Fruit fly (Drosophila melanogaster): Measurements from ENCODE around the gene Cip4.

Gene Cip4

DNA sequence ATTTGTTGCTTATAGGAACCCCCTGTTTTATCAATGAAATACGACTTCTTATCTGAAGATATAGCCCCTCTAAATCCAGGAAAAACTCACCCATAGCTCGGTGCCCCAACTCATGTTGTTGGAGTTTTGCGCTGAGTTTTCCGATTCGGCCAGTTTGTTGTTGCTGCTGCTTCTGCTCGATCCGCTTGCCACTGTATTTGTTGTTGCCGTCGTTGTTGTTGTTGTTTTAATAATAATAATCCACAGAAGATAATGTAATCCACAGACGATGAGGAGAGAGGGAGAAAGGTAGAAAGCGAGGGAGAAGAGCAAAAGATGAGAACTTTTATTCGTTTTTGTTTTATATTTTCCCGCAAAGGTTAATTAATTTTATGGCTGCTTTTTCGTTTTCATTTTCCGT is 965 bp downstream of the Cip4 start:
- TF ChIP-seq Pif1B (GFP tag; optimal IDR thresholded peaks at IDR 0.05) = no peak
- no peak for TF ChIP-seq CG9948 (tag; optimal IDR thresholded peaks at IDR 0.05)
- TF ChIP-seq CG8159 (tag; optimal IDR thresholded peaks at IDR 0.05) = no peak
- TF ChIP-seq CG32121 (GFP tag; IDR thresholded peaks at IDR 0.05) = no peak
- no peak for TF ChIP-seq fd96Ca (GFP tag; IDR thresholded peaks at IDR 0.05)
- no peak for TF ChIP-seq Snoo (tag; optimal IDR thresholded peaks at IDR 0.05)
- TF ChIP-seq CG34367 (tag; optimal IDR thresholded peaks at IDR 0.05) = no peak

DNA sequence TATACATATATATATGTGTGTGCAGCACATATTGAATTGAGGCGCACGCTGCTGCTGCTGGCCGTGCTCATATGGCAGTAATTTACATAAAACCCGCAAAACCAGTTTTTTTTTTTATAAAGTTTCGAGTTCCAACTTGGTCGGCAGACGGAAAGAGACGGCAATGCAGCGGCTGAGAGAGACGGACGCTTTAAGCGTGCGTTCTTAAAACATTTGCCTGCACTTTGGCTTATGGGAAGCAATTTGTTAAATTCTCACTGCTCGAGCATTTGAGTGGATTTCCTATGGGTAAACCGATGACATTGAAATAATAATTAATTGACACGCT is 3.6 kb downstream of the Cip4 start:
- TF ChIP-seq EcR (GFP tag; optimal IDR thresholded peaks at IDR 0.05) = peak; percentile 16
- TF ChIP-seq CG12605 (GFP tag; IDR thresholded peaks at IDR 0.05) = no peak
- TF ChIP-seq CG13204 (GFP tag; optimal IDR thresholded peaks at IDR 0.05) = peak; percentile 8

DNA sequence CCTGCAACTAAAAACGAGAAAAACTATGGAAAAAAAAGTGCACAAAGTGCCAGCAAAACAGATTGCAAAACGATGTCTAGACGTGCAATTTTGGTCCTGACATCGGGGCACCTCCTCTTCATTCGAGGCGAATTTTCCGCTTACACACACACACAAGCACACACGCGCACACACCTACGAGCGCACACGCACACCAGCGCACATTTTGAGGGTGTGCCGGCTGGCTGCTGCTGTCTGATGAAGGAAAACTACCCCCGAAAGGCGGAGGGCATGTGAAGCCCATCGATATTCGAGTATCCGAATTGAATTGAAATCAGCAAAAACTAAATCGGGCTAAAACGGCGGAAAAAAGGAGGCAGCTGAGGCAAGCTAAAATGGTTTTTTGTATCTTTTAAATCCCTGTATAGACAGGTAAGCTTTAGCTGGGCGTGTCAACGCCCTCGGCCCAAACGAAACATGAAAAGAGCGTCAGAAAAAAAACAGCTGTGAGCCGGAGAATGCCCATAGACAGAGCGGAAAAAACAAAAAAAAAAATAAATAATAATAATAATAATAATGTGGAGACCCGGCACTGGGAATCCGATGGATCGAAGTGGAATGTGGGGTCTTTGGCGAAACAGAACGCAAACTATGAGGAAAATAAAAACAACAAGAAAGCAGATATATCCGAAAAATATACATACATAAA is 4.1 kb downstream of the Cip4 start:
- TF ChIP-seq EcR (GFP tag; optimal IDR thresholded peaks at IDR 0.05) = peak; percentile 59
- TF ChIP-seq CG9948 (tag; optimal IDR thresholded peaks at IDR 0.05) = no peak

DNA sequence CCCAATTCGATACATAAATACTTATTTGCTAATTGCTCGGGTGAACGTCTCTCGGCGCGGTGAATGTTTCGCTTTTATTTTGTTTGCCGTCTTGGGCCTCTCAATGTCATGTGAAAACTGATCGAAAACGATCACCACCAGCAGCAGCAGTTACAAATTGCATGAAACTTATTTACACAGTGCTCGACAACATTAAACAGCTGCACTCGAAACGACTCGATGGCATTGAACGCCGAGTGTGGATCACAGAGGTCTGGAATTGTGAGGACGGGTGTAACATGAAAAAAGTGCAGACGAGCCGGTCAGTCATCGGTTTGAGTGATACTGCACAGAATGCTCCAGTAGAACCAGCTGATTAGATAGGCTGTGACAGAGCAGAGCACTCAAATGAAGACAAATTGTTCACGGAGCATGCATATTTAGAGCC is 6.2 kb downstream of the Cip4 start:
- TF ChIP-seq CG8159 (tag; optimal IDR thresholded peaks at IDR 0.05) = no peak
- TF ChIP-seq Snoo (tag; optimal IDR thresholded peaks at IDR 0.05) = no peak
- TF ChIP-seq EcR (GFP tag; optimal IDR thresholded peaks at IDR 0.05) = no peak
- TF ChIP-seq CG15710 (tag; optimal IDR thresholded peaks at IDR 0.05) = no peak
- no peak for TF ChIP-seq CG14655 (GFP tag; optimal IDR thresholded peaks at IDR 0.05)
- TF ChIP-seq fd96Ca (GFP tag; IDR thresholded peaks at IDR 0.05) = no peak
- TF ChIP-seq CG9948 (tag; optimal IDR thresholded peaks at IDR 0.05) = no peak
- no peak for TF ChIP-seq rn (GFP tag; IDR thresholded peaks at IDR 0.05)

DNA sequence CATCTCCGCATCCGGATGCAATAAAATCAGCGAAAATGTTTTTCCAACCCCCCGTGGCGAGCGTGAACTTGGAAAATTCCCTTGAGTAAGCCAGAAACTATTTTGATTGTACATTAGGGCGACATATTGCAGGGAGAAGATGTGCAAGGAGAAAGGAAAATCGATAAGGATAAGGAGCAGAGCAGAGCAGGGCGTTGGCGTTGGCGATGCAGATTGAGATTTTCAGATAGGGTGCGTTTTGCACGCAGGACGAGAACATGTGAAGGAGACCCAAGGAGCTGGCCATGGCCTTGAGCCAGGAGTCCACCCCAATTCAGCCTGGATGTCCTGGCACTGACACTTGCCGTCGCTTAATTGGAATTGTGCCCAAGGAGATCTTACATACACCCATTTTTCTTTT is 6.9 kb downstream of the Cip4 start:
- TF ChIP-seq fd96Ca (GFP tag; IDR thresholded peaks at IDR 0.05) (no peak), rn (GFP tag; IDR thresholded peaks at IDR 0.05) (no peak), CG15710 (tag; optimal IDR thresholded peaks at IDR 0.05) (no peak)

DNA sequence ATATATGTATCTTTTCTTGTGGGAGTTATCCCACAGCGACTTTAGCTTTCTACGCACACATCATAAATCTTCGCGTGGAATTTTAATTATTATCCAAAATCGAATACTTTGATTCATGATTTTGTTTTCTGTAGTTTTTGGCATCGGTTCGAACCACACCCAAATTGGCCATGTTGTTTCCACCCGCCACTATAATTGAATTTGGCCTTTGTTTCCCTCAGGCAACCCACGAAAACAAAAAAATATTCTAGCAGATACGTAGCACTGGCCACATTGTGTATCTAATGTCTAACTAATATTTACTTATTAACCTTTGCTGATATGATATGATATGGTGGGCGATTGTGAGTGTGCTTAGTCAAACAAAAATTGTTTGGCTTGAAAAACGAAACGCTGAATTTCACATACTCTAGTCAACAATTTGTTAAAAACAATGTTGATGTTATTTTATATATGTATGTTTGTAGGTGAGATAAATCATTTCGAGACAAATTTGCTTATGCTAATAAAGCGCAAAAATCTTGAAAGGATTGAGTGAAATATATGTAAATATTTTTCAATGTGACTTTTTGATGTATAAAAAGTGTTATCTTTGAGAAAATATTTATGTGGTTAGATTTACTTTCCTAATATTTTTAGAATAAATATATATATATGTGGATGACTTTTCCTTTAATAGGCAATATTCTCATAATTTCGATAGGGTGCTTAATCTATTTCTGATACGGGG is 8.8 kb downstream of the Cip4 start:
- TF ChIP-seq CG15710 (tag; optimal IDR thresholded peaks at IDR 0.05) (no peak), Ets98B (GFP tag; IDR thresholded peaks at IDR 0.05) (no peak), Snoo (tag; optimal IDR thresholded peaks at IDR 0.05) (no peak), CG34367 (tag; optimal IDR thresholded peaks at IDR 0.05) (no peak), fd96Ca (GFP tag; IDR thresholded peaks at IDR 0.05) (no peak), CG8159 (tag; optimal IDR thresholded peaks at IDR 0.05) (no peak), CG9948 (tag; optimal IDR thresholded peaks at IDR 0.05) (no peak), gl (tag; optimal IDR thresholded peaks at IDR 0.05) (no peak), EcR (GFP tag; optimal IDR thresholded peaks at IDR 0.05) (no peak), CG10348 (GFP tag; IDR thresholded peaks at IDR 0.05) (no peak), CG17806 (tag; optimal IDR thresholded peaks at IDR 0.05) (no peak), CG8301 (tag; optimal IDR thresholded peaks at IDR 0.05) (no peak), Pif1B (GFP tag; optimal IDR thresholded peaks at IDR 0.05) (no peak), CG4496 (GFP tag; IDR thresholded peaks at IDR 0.05) (no peak)

DNA sequence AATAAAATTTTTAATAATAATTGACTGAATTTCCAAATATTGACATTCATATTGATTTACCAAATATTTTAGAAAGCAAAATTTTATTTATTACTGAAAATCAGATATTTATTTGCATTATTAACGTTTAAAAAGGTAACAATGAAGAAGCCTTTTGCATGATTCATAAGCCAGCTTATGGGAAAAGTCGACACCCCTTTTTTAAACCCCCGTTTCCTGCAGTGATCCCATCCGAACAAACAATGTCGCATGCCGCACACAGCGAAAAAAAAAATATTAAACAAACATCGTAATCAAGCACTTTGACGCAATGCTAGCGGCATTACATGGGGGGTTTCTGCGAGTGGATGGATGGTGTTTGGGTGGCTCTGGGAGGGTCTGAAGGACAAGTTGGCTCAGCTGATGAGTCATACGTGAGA is 10.2 kb downstream of the Cip4 start:
- TF ChIP-seq Snoo (tag; optimal IDR thresholded peaks at IDR 0.05) (no peak), EcR (GFP tag; optimal IDR thresholded peaks at IDR 0.05) (no peak), CG34367 (tag; optimal IDR thresholded peaks at IDR 0.05) (no peak), Ets98B (GFP tag; IDR thresholded peaks at IDR 0.05) (0 out of 2 replicates have a peak, but pooled peaks have one; percentile 10), rn (GFP tag; IDR thresholded peaks at IDR 0.05) (no peak), CG12605 (GFP tag; IDR thresholded peaks at IDR 0.05) (no peak), Pif1B (GFP tag; optimal IDR thresholded peaks at IDR 0.05) (no peak), CG15710 (tag; optimal IDR thresholded peaks at IDR 0.05) (no peak), Pif1A (GFP tag; optimal IDR thresholded peaks at IDR 0.05) (peak; percentile 34), gl (tag; optimal IDR thresholded peaks at IDR 0.05) (no peak), CG4496 (GFP tag; IDR thresholded peaks at IDR 0.05) (peak; percentile 52; the same call in 1 of the 3 replicates), D1 (tag; optimal IDR thresholded peaks at IDR 0.05) (no peak), CG17806 (tag; optimal IDR thresholded peaks at IDR 0.05) (peak; percentile 21), CG14655 (GFP tag; optimal IDR thresholded peaks at IDR 0.05) (peak; percentile 40), CG32121 (GFP tag; IDR thresholded peaks at IDR 0.05) (no peak), CG8301 (tag; optimal IDR thresholded peaks at IDR 0.05) (no peak), fd96Ca (GFP tag; IDR thresholded peaks at IDR 0.05) (0 out of 3 replicates have a peak, but pooled peaks have one; percentile 41), CG10348 (GFP tag; IDR thresholded peaks at IDR 0.05) (no peak), CG13204 (GFP tag; optimal IDR thresholded peaks at IDR 0.05) (no peak), CG9948 (tag; optimal IDR thresholded peaks at IDR 0.05) (peak; percentile 38), CG8159 (tag; optimal IDR thresholded peaks at IDR 0.05) (peak; percentile 54)

All from whole organism, pupa.